Worm (Caenorhabditis elegans) whole organism, L2 larva: ENCODE data around the gene R11H6.5.

ENCODE experiments used
- F13H6.1 ChIP-seq: sonication (generic microtip); optimal IDR thresholded peaks from 2 replicates; lab custom pipeline; 2016; ENCODE audit warnings: missing genetic modification characterization, missing compliant biosample characterization
- R02D3.7 ChIP-seq: fragments of 150-350 bp; optimal IDR thresholded peaks from 2 replicates; lab custom pipeline; 2014; ENCODE audit warnings: missing biosample characterization, missing genetic modification characterization
- aly-2 ChIP-seq: fragments of 150-350 bp; optimal IDR thresholded peaks from 2 replicates; lab custom pipeline; 2014; ENCODE audit warnings: missing biosample characterization, missing genetic modification characterization
- ceh-16 ChIP-seq: fragments of 150-350 bp; optimal IDR thresholded peaks from 2 replicates; lab custom pipeline; 2014; ENCODE audit warnings: missing biosample characterization, missing genetic modification characterization
- elt-3 ChIP-seq: sonication (generic microtip); optimal IDR thresholded peaks from 2 replicates; lab custom pipeline; 2017; ENCODE audit warnings: missing biosample characterization, missing genetic modification characterization
- fos-1 ChIP-seq: fragments of 150-350 bp; optimal IDR thresholded peaks from 2 replicates; lab custom pipeline; 2014; ENCODE audit warnings: missing biosample characterization, missing genetic modification characterization
- mdl-1 ChIP-seq, 2 experiments: fragments of 150-350 bp in 1 of 2; sonication (generic microtip) in 1 of 2; optimal IDR thresholded peaks; 2 replicates each; lab custom pipeline; 2017; ENCODE audit warnings: missing biosample characterization in 2 of 2, missing genetic modification characterization in 2 of 2
- nhr-21 ChIP-seq: fragments of 150-350 bp; optimal IDR thresholded peaks from 2 replicates; lab custom pipeline; 2014; ENCODE audit warnings: missing biosample characterization, missing genetic modification characterization
- peb-1 ChIP-seq: fragments of 150-350 bp; optimal IDR thresholded peaks from 2 replicates; lab custom pipeline; 2014; ENCODE audit warnings: missing biosample characterization, missing genetic modification characterization
- skn-1 ChIP-seq: sonication (generic microtip); optimal IDR thresholded peaks from 2 replicates; lab custom pipeline; 2017; ENCODE audit warnings: missing biosample characterization, missing genetic modification characterization
- sma-3 ChIP-seq: sonication (generic microtip); optimal IDR thresholded peaks from 2 replicates; lab custom pipeline; 2016; ENCODE audit warnings: missing genetic modification reagents, missing genetic modification characterization, missing compliant biosample characterization
- unc-62 ChIP-seq: fragments of 150-350 bp; optimal IDR thresholded peaks from 2 replicates; lab custom pipeline; 2014; ENCODE audit warnings: missing biosample characterization, missing genetic modification reagents, missing genetic modification characterization

DNA sequence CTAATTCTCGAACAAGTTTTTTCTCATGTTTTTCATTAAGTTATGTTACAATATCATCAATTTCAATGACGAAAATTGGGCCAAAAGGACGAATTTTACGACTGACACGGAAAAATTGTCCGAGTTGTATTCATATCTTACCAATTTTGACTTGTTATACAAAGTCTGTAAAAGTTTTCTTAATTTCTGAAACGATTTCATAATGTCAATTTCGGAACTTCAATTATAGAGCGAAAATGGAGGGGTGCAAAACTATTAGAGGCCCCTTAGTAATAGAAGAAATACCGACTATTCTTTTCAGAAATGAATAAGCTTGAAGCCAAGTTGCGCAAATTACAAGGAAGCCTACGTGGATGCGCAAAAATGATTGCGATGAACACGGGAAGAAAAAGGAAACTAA is 19.6 kb upstream of the R11H6.5 start, which contains the start of gene F43D2.3:
- TF ChIP-seq aly-2 (no peak), mdl-1 (tag; optimal IDR thresholded peaks at IDR 0.05; lab: Kevin White, UChicago) (no peak), peb-1 (tag; lab: Kevin White, UChicago) (no peak), skn-1 (tag; lab: Kevin White, UChicago) (no peak), unc-62 (GFP tag; lab: Kevin White, UChicago) (no peak), fos-1 (tag; lab: Kevin White, UChicago) (no peak), elt-3 (no peak), nhr-21 (tag; lab: Kevin White, UChicago) (no peak), R02D3.7 (no peak), sma-3 (GFP tag; lab: Kevin White, UChicago) (no peak), ceh-16 (tag; lab: Kevin White, UChicago) (no peak), F13H6.1 (tag; lab: Kevin White, UChicago) (no peak)
